Worm (Caenorhabditis elegans) whole organism, L1 larva: Measurements from ENCODE around the gene srx-5.

ENCODE experiments used
- Y116A8C.19 ChIP-seq: sonication (generic microtip); optimal IDR thresholded peaks from 2 replicates; lab custom pipeline; 2016; ENCODE audit warnings: missing compliant biosample characterization, missing genetic modification characterization, borderline replicate concordance
- alr-1 ChIP-seq: fragments of 200-800 bp; sonication (Bioruptor generic); optimal IDR thresholded peaks from 2 replicates; lab custom pipeline; 2018; ENCODE audit warnings: borderline replicate concordance, mild to moderate bottlenecking, missing genetic modification characterization, missing compliant biosample characterization
- aly-2 ChIP-seq: fragments of 150-350 bp; optimal IDR thresholded peaks from 2 replicates; lab custom pipeline; 2014; ENCODE audit warnings: missing biosample characterization, missing genetic modification characterization
- ama-1 ChIP-seq: fragments of 150-350 bp; optimal IDR thresholded peaks from 2 replicates; lab custom pipeline; 2014
- blmp-1 ChIP-seq: fragments of 150-350 bp; optimal IDR thresholded peaks from 2 replicates; lab custom pipeline; 2014; ENCODE audit warnings: missing biosample characterization, missing genetic modification characterization
- ceh-90 ChIP-seq: sonication (generic microtip); optimal IDR thresholded peaks from 2 replicates; lab custom pipeline; 2016; ENCODE audit warnings: missing genetic modification characterization, missing compliant biosample characterization
- ces-1 ChIP-seq: fragments of 150-350 bp; optimal IDR thresholded peaks from 2 replicates; lab custom pipeline; 2014; ENCODE audit warnings: missing biosample characterization, missing genetic modification reagents, missing genetic modification characterization
- dpl-1 ChIP-seq, 3 experiments: fragments of 150-350 bp in 2 of 3; sonication (generic microtip) in 1 of 3; optimal IDR thresholded peaks; 2 replicates each; lab custom pipeline; 2014 to 2017; ENCODE audit warnings: missing biosample characterization in 3 of 3, missing genetic modification characterization in 3 of 3, missing genetic modification reagents in 3 of 3
- efl-3 ChIP-seq: fragments of 200-800 bp; sonication (Bioruptor generic); optimal IDR thresholded peaks from 2 replicates; lab custom pipeline; 2018; ENCODE audit warnings: mild to moderate bottlenecking, missing genetic modification characterization, missing compliant biosample characterization
- egl-13 ChIP-seq: sonication (generic microtip); optimal IDR thresholded peaks from 2 replicates; lab custom pipeline; 2016; ENCODE audit warnings: missing genotype, missing genetic modification reagents, missing genetic modification characterization, missing compliant biosample characterization
- elt-3 ChIP-seq, 6 experiments: fragments of 150-350 bp in 1 of 6; sonication (generic microtip); optimal IDR thresholded peaks; 2 replicates each; lab custom pipeline; 2017 to 2018; ENCODE audit warnings: missing biosample characterization in 6 of 6, missing genetic modification characterization in 6 of 6, inconsistent platforms in 1 of 6
- grh-1 ChIP-seq: fragments of 200-800 bp; sonication (Bioruptor generic); IDR thresholded peaks from 2 replicates; pipeline ENCODE4 v1.3.6; 2022; ENCODE audit warnings: missing genetic modification reagents, missing genetic modification characterization, missing compliant biosample characterization
- hlh-17 ChIP-seq: fragments of 200-800 bp; sonication (Bioruptor generic); optimal IDR thresholded peaks from 2 replicates; lab custom pipeline; 2018; ENCODE audit warnings: missing genetic modification characterization, mild to moderate bottlenecking, missing compliant biosample characterization, moderate library complexity, borderline replicate concordance
- hlh-4 ChIP-seq: sonication (generic microtip); optimal IDR thresholded peaks from 2 replicates; lab custom pipeline; 2016; ENCODE audit warnings: mild to moderate bottlenecking, missing genetic modification characterization, missing compliant biosample characterization
- hpl-2 ChIP-seq: fragments of 150-350 bp; optimal IDR thresholded peaks from 2 replicates; lab custom pipeline; 2014; ENCODE audit warnings: missing biosample characterization, missing genetic modification reagents, missing genetic modification characterization
- jun-1 ChIP-seq: fragments of 150-350 bp; optimal IDR thresholded peaks from 2 replicates; lab custom pipeline; 2014; ENCODE audit warnings: missing biosample characterization, missing genetic modification reagents, missing genetic modification characterization
- lin-13 ChIP-seq: fragments of 150-350 bp; optimal IDR thresholded peaks from 2 replicates; lab custom pipeline; 2014; ENCODE audit warnings: missing biosample characterization, missing genetic modification reagents, missing genetic modification characterization
- lin-39 ChIP-seq: fragments of 150-350 bp; optimal IDR thresholded peaks from 2 replicates; lab custom pipeline; 2014; ENCODE audit warnings: missing biosample characterization, missing genetic modification reagents, missing genetic modification characterization
- lir-3 ChIP-seq: sonication (generic microtip); optimal IDR thresholded peaks from 2 replicates; lab custom pipeline; 2016; ENCODE audit warnings: mild to moderate bottlenecking, missing genetic modification characterization, moderate library complexity, missing compliant biosample characterization; ENCODE audit not compliant: poor library complexity
- lsy-2 ChIP-seq, 2 experiments: fragments of 150-350 bp; optimal IDR thresholded peaks; 2 replicates each; lab custom pipeline; 2014; ENCODE audit warnings: missing biosample characterization in 2 of 2, missing genetic modification characterization in 2 of 2
- mab-9 ChIP-seq: fragments of 200-800 bp; sonication (Bioruptor generic); IDR thresholded peaks from 2 replicates; pipeline ENCODE4 v1.3.6; 2022; ENCODE audit warnings: missing genetic modification reagents, missing genetic modification characterization, missing compliant biosample characterization
- mep-1 ChIP-seq: fragments of 150-350 bp; optimal IDR thresholded peaks from 2 replicates; lab custom pipeline; 2014; ENCODE audit warnings: missing biosample characterization, missing genetic modification characterization
- nhr-11 ChIP-seq: fragments of 150-350 bp; optimal IDR thresholded peaks from 2 replicates; lab custom pipeline; 2014; ENCODE audit warnings: missing biosample characterization, missing genetic modification characterization
- nhr-28 ChIP-seq: fragments of 150-350 bp; optimal IDR thresholded peaks from 2 replicates; lab custom pipeline; 2014; ENCODE audit warnings: missing biosample characterization, missing genetic modification characterization
- nhr-47 ChIP-seq: sonication (generic microtip); optimal IDR thresholded peaks from 2 replicates; lab custom pipeline; 2016; ENCODE audit warnings: mild to moderate bottlenecking, missing genetic modification characterization, moderate library complexity, missing compliant biosample characterization
- nhr-85 ChIP-seq: sonication (generic microtip); peaks from one replicate; lab custom pipeline; 2016; ENCODE audit warnings: missing genetic modification characterization, inconsistent platforms, missing compliant biosample characterization
- pag-3 ChIP-seq: sonication (generic microtip); optimal IDR thresholded peaks from 2 replicates; lab custom pipeline; 2017; ENCODE audit warnings: missing genetic modification characterization, mild to moderate bottlenecking, missing compliant biosample characterization, antibody characterized with exemption, borderline replicate concordance; ENCODE audit not compliant: insufficient read depth
- pax-3 ChIP-seq: fragments of 200-800 bp; sonication (Bioruptor generic); optimal IDR thresholded peaks from 2 replicates; lab custom pipeline; 2018; ENCODE audit warnings: mild to moderate bottlenecking, missing genetic modification characterization, moderate library complexity, missing compliant biosample characterization
- pqm-1 ChIP-seq: sonication (generic microtip); optimal IDR thresholded peaks from 3 replicates; lab custom pipeline; 2017; ENCODE audit warnings: missing biosample characterization, missing genetic modification characterization
- skn-1 ChIP-seq: fragments of 150-350 bp; optimal IDR thresholded peaks from 2 replicates; lab custom pipeline; 2014; ENCODE audit warnings: missing biosample characterization, missing genetic modification characterization
- snu-23 ChIP-seq: sonication (generic microtip); optimal IDR thresholded peaks from 2 replicates; lab custom pipeline; 2016; ENCODE audit warnings: missing genetic modification characterization, missing compliant biosample characterization
- sptf-1 ChIP-seq: fragments of 150-350 bp; optimal IDR thresholded peaks from 2 replicates; lab custom pipeline; 2014; ENCODE audit warnings: missing biosample characterization, missing genetic modification characterization
- sup-37 ChIP-seq: fragments of 200-800 bp; sonication (Bioruptor generic); optimal IDR thresholded peaks from 2 replicates; lab custom pipeline; 2018; ENCODE audit warnings: mild to moderate bottlenecking, missing genetic modification characterization, missing compliant biosample characterization
- swsn-7 ChIP-seq: sonication (generic microtip); optimal IDR thresholded peaks from 2 replicates; lab custom pipeline; 2016; ENCODE audit warnings: missing genetic modification characterization, missing compliant biosample characterization
- tlp-1 ChIP-seq: fragments of 150-350 bp; optimal IDR thresholded peaks from 2 replicates; lab custom pipeline; 2014; ENCODE audit warnings: missing biosample characterization, missing genetic modification characterization
- unc-130 ChIP-seq: fragments of 150-350 bp; optimal IDR thresholded peaks from 2 replicates; lab custom pipeline; 2017; ENCODE audit warnings: missing biosample characterization, missing genetic modification characterization, inconsistent platforms
- unc-62 ChIP-seq: fragments of 150-350 bp; optimal IDR thresholded peaks from 2 replicates; lab custom pipeline; 2014; ENCODE audit warnings: missing biosample characterization, missing genetic modification reagents, missing genetic modification characterization
- unc-98 ChIP-seq: fragments of 200-800 bp; sonication (Bioruptor generic); IDR thresholded peaks from 2 replicates; pipeline ENCODE4 v1.3.6; 2022; ENCODE audit warnings: missing genetic modification characterization, missing compliant biosample characterization
- xbp-1 ChIP-seq: sonication (generic microtip); optimal IDR thresholded peaks from 2 replicates; lab custom pipeline; 2016; ENCODE audit warnings: missing genetic modification characterization, missing compliant biosample characterization
- zip-4 ChIP-seq: fragments of 200-800 bp; sonication (Bioruptor generic); optimal IDR thresholded peaks from 2 replicates; lab custom pipeline; 2018; ENCODE audit warnings: mild to moderate bottlenecking, missing genetic modification characterization, moderate library complexity, missing compliant biosample characterization
- ztf-11 ChIP-seq, 2 experiments: sonication (generic microtip); optimal IDR thresholded peaks; 2 replicates each; lab custom pipeline; 2016 to 2017; ENCODE audit warnings: missing genetic modification characterization in 2 of 2, missing biosample characterization in 1 of 2, missing compliant biosample characterization in 1 of 2

The srx-5 gene

DNA sequence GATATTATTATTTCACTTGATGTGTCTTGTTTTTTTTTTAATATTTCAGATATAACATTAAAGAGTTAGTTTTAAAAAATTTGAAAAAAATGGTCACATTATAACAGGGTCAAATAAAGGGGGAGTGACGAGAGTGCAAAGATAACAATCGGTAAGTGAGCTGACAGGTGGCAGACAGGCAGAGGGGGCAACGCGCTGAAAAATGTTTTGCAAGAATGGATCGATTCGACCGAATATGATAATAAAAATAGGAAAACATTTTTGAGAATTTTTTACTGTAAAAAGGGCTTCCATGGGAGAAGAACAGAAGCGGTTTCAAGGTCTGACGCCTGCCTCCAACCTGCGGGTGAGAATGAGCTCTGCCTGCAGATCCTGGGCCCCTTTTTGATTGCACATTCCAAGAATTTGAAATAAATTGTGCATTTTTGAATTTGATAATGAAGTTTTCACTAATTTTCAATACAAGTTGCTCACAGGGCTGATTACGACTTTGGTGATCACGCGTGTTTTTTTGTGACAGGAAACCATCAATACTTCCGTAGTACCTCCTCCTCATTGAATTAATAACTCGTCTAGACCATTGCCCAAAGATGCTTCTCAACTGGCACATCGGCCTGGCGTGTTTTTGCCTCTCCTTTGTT lies at the start of gene srx-5, which contains the start of gene ugt-29:
Gene srx-5, plus strand, starts transcription at position 591 of the 641 bp plus-strand sequence.
Gene ugt-29, minus strand, starts transcription at position 101 of the 641 bp plus-strand sequence.
- TF ChIP-seq ces-1 (GFP tag; lab: Kevin White, UChicago) = no peak
- TF ChIP-seq ama-1 (lab: Kevin White, UChicago) = no peak
- TF ChIP-seq zip-4 (GFP tag; lab: Kevin White, UChicago) = no peak
- no peak for TF ChIP-seq hpl-2
- no peak for TF ChIP-seq lir-3 (tag; lab: Kevin White, UChicago)
- TF ChIP-seq unc-98 = no peak
- TF ChIP-seq xbp-1 = no peak
- TF ChIP-seq lsy-2 (tag; optimal IDR thresholded peaks at IDR 0.05; lab: Kevin White, UChicago) = no peak
- no peak for TF ChIP-seq blmp-1 (tag; lab: Kevin White, UChicago)
- no peak for TF ChIP-seq sptf-1 (tag; lab: Kevin White, UChicago)
- TF ChIP-seq elt-3 (tag; optimal IDR thresholded peaks at IDR 0.05; lab: Kevin White, UChicago) = no peak

DNA sequence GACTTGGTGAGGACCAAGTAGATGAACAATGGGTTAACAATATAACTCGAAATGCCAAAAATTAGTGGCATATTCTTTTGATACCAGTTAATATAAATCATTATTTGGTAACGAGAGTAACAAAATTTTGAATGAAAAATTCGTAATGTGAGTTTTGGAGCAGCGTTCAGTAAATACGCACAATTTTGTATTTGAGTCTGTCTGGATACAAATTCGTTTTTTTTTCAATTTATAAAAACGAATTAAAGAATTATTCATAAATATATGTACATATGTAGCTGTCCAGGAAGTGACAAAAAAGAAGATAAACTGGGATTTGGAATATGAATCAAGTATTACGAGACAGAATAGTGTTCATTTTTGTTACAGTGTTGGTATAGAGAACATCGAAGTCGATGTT lies 46.9 kb upstream of the srx-5 start, which contains the start of gene srj-5:
Gene srj-5, minus strand, starts transcription at position 101 of the 400 bp plus-strand sequence.
- TF ChIP-seq snu-23 (GFP tag; lab: Kevin White, UChicago) (no peak), tlp-1 (tag; lab: Kevin White, UChicago) (no peak), blmp-1 (tag; lab: Kevin White, UChicago) (no peak), alr-1 (tag; lab: Kevin White, UChicago) (no peak), mep-1 (tag; lab: Kevin White, UChicago) (no peak), ztf-11 (tag; optimal IDR thresholded peaks at IDR 0.05; lab: Kevin White, UChicago) (no peak), egl-13 (tag; lab: Kevin White, UChicago) (no peak), hlh-4 (tag; lab: Kevin White, UChicago) (no peak), jun-1 (no peak), nhr-28 (tag; lab: Kevin White, UChicago) (no peak)

DNA sequence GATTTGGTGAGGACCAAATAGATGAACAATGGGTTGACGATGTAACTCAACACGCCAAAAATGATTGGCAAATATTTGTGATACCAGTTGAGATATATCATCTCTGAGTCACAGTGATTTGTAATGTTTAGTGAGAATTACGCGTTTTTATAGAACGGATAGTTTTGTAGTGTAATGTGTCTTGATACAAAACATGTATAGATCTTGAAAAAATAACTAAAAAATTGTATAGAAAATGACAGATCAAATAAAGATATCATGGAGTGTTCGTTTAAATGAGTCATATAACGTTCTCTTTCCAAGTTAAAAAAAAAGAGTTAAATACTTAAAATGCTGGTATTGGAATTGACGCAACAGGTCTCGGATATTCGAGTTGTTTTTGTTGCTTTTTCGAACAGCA lies 45.5 kb upstream of the srx-5 start, which contains the start of gene srj-6:
Gene srj-6, minus strand, starts transcription at position 101 of the 400 bp plus-strand sequence.
- TF ChIP-seq lin-39 (tag; lab: Kevin White, UChicago) (no peak), swsn-7 (no peak), mab-9 (GFP tag; lab: Robert Waterston, UW) (no peak), unc-62 (no peak), ceh-90 (tag; lab: Kevin White, UChicago) (no peak), pax-3 (tag; lab: Kevin White, UChicago) (no peak), sup-37 (no peak), pag-3 (tag; lab: Kevin White, UChicago) (no peak), snu-23 (GFP tag; lab: Kevin White, UChicago) (no peak), skn-1 (tag; lab: Kevin White, UChicago) (no peak), tlp-1 (tag; lab: Kevin White, UChicago) (no peak), sptf-1 (tag; lab: Kevin White, UChicago) (no peak), nhr-11 (tag; lab: Kevin White, UChicago) (no peak), dpl-1 (GFP tag; optimal IDR thresholded peaks at IDR 0.05; lab: Kevin White, UChicago) (no peak)

DNA sequence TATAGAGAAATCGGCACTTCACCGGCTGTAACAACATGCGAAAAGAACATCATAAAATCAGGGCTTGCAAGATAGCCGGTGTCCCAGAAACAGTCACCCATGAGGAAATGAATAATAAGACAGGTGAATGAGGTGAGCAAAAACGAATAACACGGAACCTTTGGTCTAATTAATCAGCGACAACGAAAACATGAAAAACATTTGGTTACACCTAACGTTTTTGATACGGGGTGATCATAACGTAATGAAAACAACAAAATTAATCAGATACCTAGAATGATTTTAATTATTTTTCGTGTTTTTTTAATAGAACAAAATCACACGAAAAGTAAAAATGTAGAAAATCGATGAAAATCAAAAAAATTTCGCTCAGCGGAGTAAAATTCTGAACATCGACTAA lies 44.1 kb upstream of the srx-5 start, which contains the start of gene srh-245:
Gene srh-245, minus strand, starts transcription at position 101 of the 400 bp plus-strand sequence.
- TF ChIP-seq unc-130 (tag; lab: Kevin White, UChicago) = no peak
- no peak for TF ChIP-seq nhr-85 (tag; lab: Kevin White, UChicago)
- no peak for TF ChIP-seq grh-1
- TF ChIP-seq Y116A8C.19 (tag; lab: Kevin White, UChicago) = no peak
- TF ChIP-seq pqm-1 = no peak
- TF ChIP-seq hlh-17 (GFP tag; lab: Kevin White, UChicago) = no peak
- TF ChIP-seq sup-37 = no peak
- no peak for TF ChIP-seq lin-13 (GFP tag; lab: Kevin White, UChicago)
- no peak for TF ChIP-seq nhr-47 (tag; lab: Kevin White, UChicago)
- no peak for TF ChIP-seq efl-3 (GFP tag; lab: Kevin White, UChicago)
- no peak for TF ChIP-seq aly-2
